Worm (Caenorhabditis elegans) whole organism, early embryonic: ENCODE data around the gene dmd-7.

ENCODE experiments used
- B0310.2 ChIP-seq: sonication (generic microtip); optimal IDR thresholded peaks from 2 replicates; lab custom pipeline; 2016; ENCODE audit warnings: mild to moderate bottlenecking, missing genetic modification characterization, missing compliant biosample characterization
- F13C5.2 ChIP-seq: sonication (generic microtip); optimal IDR thresholded peaks from 2 replicates; lab custom pipeline; 2017; ENCODE audit warnings: mild to moderate bottlenecking, missing genetic modification characterization, inconsistent platforms, missing compliant biosample characterization
- aly-1 ChIP-seq: sonication (generic microtip); optimal IDR thresholded peaks from 2 replicates; lab custom pipeline; 2016; ENCODE audit warnings: missing genetic modification characterization, missing compliant biosample characterization
- ama-1 ChIP-seq: fragments of 150-350 bp; optimal IDR thresholded peaks from 2 replicates; lab custom pipeline; 2014
- flt-1 ChIP-seq: fragments of 200-800 bp; sonication (Bioruptor generic); IDR thresholded peaks from 2 replicates; pipeline ENCODE4 v1.3.6; 2022; ENCODE audit warnings: missing genetic modification characterization, missing compliant biosample characterization
- hmbx-1 ChIP-seq: sonication (generic microtip); optimal IDR thresholded peaks from 2 replicates; lab custom pipeline; 2016; ENCODE audit warnings: mild to moderate bottlenecking, missing genetic modification characterization, missing compliant biosample characterization
- hmg-4 ChIP-seq: fragments of 200-800 bp; sonication (Bioruptor generic); optimal IDR thresholded peaks from 2 replicates; lab custom pipeline; 2018; ENCODE audit warnings: mild to moderate bottlenecking, missing genetic modification characterization, missing compliant biosample characterization
- hnd-1 ChIP-seq: sonication (generic microtip); optimal IDR thresholded peaks from 2 replicates; lab custom pipeline; 2016; ENCODE audit warnings: missing genetic modification characterization, missing compliant biosample characterization
- pes-1 ChIP-seq: fragments of 200-800 bp; sonication (Bioruptor generic); IDR thresholded peaks from 2 replicates; pipeline ENCODE4 v1.3.6; 2022; ENCODE audit warnings: missing genetic modification reagents, missing genetic modification characterization, missing compliant biosample characterization
- scrt-1 ChIP-seq: fragments of 200-800 bp; sonication (Bioruptor generic); IDR thresholded peaks from 2 replicates; pipeline ENCODE4 v1.3.6; 2022; ENCODE audit warnings: missing genetic modification characterization, missing compliant biosample characterization
- sea-1 ChIP-seq: fragments of 200-800 bp; sonication (Bioruptor generic); conservative IDR thresholded peaks from 2 replicates; pipeline ENCODE4 v1.3.6; 2022; ENCODE audit warnings: missing genetic modification characterization, missing compliant biosample characterization
- tbx-11 ChIP-seq: fragments of 200-800 bp; sonication (Bioruptor generic); IDR thresholded peaks from 2 replicates; pipeline ENCODE4 v1.3.6; 2022; ENCODE audit warnings: missing genetic modification characterization, missing compliant biosample characterization
- tbx-37 ChIP-seq: fragments of 200-800 bp; sonication (Bioruptor generic); conservative IDR thresholded peaks from 2 replicates; pipeline ENCODE4 v1.3.6; 2022; ENCODE audit warnings: missing genetic modification reagents, missing genetic modification characterization, missing compliant biosample characterization
- tra-4 ChIP-seq: sonication (generic microtip); optimal IDR thresholded peaks from 2 replicates; lab custom pipeline; 2017; ENCODE audit warnings: missing genetic modification characterization, missing compliant biosample characterization

ce11 chrV:6281175-6281574 is 34.4 kb downstream of the dmd-7 start, which contains the start of the genes K12B6.4 and spe-49:
- TF ChIP-seq tbx-37 (GFP tag; lab: Robert Waterston, UW) (no peak), aly-1 (tag; lab: Kevin White, UChicago) (no peak), tra-4 (tag; lab: Kevin White, UChicago) (no peak), hmbx-1 (tag; lab: Kevin White, UChicago) (no peak), F13C5.2 (tag; lab: Kevin White, UChicago) (no peak), pes-1 (no peak), B0310.2 (tag; lab: Kevin White, UChicago) (no peak), hmg-4 (GFP tag; lab: Kevin White, UChicago) (no peak), flt-1 (GFP tag; lab: Robert Waterston, UW) (no peak), hnd-1 (tag; lab: Kevin White, UChicago) (no peak), ama-1 (lab: Kevin White, UChicago) (no peak), tbx-11 (GFP tag; lab: Robert Waterston, UW) (no peak), sea-1 (GFP tag; lab: Robert Waterston, UW) (no peak), scrt-1 (GFP tag; lab: Robert Waterston, UW) (no peak)
